Worm (Caenorhabditis elegans): ENCODE data around the gene let-756.

Gene let-756

ce11 chrIII:6415306-6415973, 8.5 kb downstream of the let-756 start, which contains the start of gene nas-4 (continued):
- TF ChIP-seq nhr-28 (tag; optimal IDR thresholded peaks at IDR 0.05), result no peak
- peak; percentile 7 for TF ChIP-seq dsc-1 (tag; optimal IDR thresholded peaks at IDR 0.05)
- peak; percentile 41 for TF ChIP-seq ztf-4 (tag; optimal IDR thresholded peaks at IDR 0.05)
- peak; percentile 5 for TF ChIP-seq nhr-20 (tag; optimal IDR thresholded peaks at IDR 0.05)
- no peak for TF ChIP-seq ceh-8 (GFP tag; optimal IDR thresholded peaks at IDR 0.05)
- TF ChIP-seq unc-98 (GFP tag; IDR thresholded peaks at IDR 0.05), result no peak
- TF ChIP-seq alr-1 (tag; optimal IDR thresholded peaks at IDR 0.05; ENCODE audit: borderline replicate concordance), result no peak
- no peak for TF ChIP-seq tlp-1 (tag; optimal IDR thresholded peaks at IDR 0.05)
- no peak for TF ChIP-seq ets-5 (GFP tag; IDR thresholded peaks at IDR 0.05)
- TF ChIP-seq lin-15B (tag; optimal IDR thresholded peaks at IDR 0.05), result no peak
- no peak for TF ChIP-seq isw-1 (GFP tag; IDR thresholded peaks at IDR 0.05)
- no peak for TF ChIP-seq egl-13 (tag; optimal IDR thresholded peaks at IDR 0.05)
- no peak for TF ChIP-seq nhr-12 (tag; optimal IDR thresholded peaks at IDR 0.05)
- no peak for TF ChIP-seq zag-1 (tag; optimal IDR thresholded peaks at IDR 0.05)
- TF ChIP-seq unc-62 (GFP tag; optimal IDR thresholded peaks at IDR 0.05), result no peak
- TF ChIP-seq nhr-19 (GFP tag; conservative IDR thresholded peaks at IDR 0.05), result no peak
- no peak for TF ChIP-seq F16B12.6 (tag; optimal IDR thresholded peaks at IDR 0.05)
- TF ChIP-seq lin-39 (tag; optimal IDR thresholded peaks at IDR 0.05), result no peak
- peak; percentile 45 for TF ChIP-seq nhr-71 (tag; optimal IDR thresholded peaks at IDR 0.05)
- TF ChIP-seq jun-1 (tag; optimal IDR thresholded peaks at IDR 0.05), result no peak
- no peak for TF ChIP-seq nhr-84 (tag; optimal IDR thresholded peaks at IDR 0.05)
- TF ChIP-seq nhr-47 (tag; optimal IDR thresholded peaks at IDR 0.05), result peak; percentile 42
- no peak for TF ChIP-seq C34B4.2 (tag; optimal IDR thresholded peaks at IDR 0.05)
- no peak for TF ChIP-seq dpl-1 (GFP tag; optimal IDR thresholded peaks at IDR 0.05)

DNA sequence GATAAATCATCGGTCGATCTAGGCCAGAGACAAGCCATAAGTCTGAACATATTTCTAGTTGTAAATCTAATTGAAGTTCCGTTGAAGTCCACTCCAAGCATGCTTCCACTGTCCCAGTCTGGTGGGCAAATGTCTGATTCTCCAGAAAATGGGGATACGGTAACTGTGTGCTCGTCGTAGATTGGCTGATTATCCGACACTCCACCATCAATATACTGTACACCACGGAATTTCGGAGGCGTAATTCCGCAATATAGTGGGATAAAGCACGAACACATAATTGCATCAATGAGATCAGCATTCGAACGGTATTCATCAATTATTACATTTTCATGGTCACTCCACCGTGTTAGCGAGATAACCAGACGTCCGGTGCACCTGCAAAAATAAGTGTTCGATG, 11.3 kb downstream of the let-756 start:
- TF ChIP-seq nhr-28 (tag; optimal IDR thresholded peaks at IDR 0.05) (no peak), egl-13 (tag; optimal IDR thresholded peaks at IDR 0.05) (no peak), nhr-85 (tag) (peak; percentile 75), mef-2 (tag; optimal IDR thresholded peaks at IDR 0.05) (no peak), ceh-63 (GFP tag; optimal IDR thresholded peaks at IDR 0.05) (no peak)

DNA sequence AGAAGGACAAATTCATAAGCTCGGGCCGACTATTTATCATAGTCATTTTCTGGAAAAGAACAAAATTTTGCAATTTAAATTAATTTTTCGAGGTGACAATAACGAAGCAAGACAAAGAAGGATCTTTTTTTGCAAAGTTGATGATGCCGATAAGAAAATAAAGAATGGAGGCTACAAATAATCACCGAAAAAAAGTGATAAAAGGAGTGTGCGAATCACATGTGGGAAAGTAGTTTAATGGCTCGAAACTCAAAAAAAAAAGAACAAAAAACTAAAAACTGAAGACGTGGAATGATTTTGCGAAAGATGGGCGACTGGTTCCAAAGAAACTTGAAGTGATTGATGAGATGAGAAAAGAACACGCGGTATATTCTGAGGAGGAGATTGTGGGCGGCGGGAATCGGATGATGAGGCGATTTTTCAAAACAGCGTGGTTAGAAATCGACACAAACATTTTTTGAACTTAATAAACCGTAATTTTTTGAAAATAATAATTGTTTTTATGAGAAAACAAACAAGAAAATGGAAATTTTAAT, 12.5 kb downstream of the let-756 start, which contains the start of gene atgl-1:
Gene atgl-1 (minus strand): TSS at position 51 of the 536 bp plus-strand sequence.
- TF ChIP-seq efl-1 (optimal IDR thresholded peaks at IDR 0.05), result no peak
- TF ChIP-seq efl-1 (GFP tag; optimal IDR thresholded peaks at IDR 0.05 in 1 of 2), result peak in 1 of 2 experiments; percentile 51
- TF ChIP-seq pqm-1 (tag; optimal IDR thresholded peaks at IDR 0.05), result no peak
- TF ChIP-seq mef-2 (tag; optimal IDR thresholded peaks at IDR 0.05), result no peak
- TF ChIP-seq nhr-84 (tag; optimal IDR thresholded peaks at IDR 0.05), result no peak
- no peak for TF ChIP-seq alr-1 (tag; optimal IDR thresholded peaks at IDR 0.05; ENCODE audit: borderline replicate concordance)
- no peak for TF ChIP-seq aha-1 (tag; optimal IDR thresholded peaks at IDR 0.05)
- peak; percentile 62 for TF ChIP-seq lin-14 (GFP tag; optimal IDR thresholded peaks at IDR 0.05)
- TF ChIP-seq ceh-8 (GFP tag; optimal IDR thresholded peaks at IDR 0.05), result no peak
- TF ChIP-seq mep-1 (tag; optimal IDR thresholded peaks at IDR 0.05), result no peak
- TF ChIP-seq C16A3.4 (tag; optimal IDR thresholded peaks at IDR 0.05), result no peak
- peak in 1 of 6 experiments; percentile 18 for TF ChIP-seq elt-3 (tag; optimal IDR thresholded peaks at IDR 0.05)
- no peak for TF ChIP-seq Y116A8C.19 (tag; optimal IDR thresholded peaks at IDR 0.05; ENCODE audit: borderline replicate concordance)
- no peak for TF ChIP-seq aly-2 (tag; optimal IDR thresholded peaks at IDR 0.05)
- TF ChIP-seq blmp-1 (tag; optimal IDR thresholded peaks at IDR 0.05), result peak; percentile 46
- no peak for TF ChIP-seq grh-1 (GFP tag; IDR thresholded peaks at IDR 0.05)
- TF ChIP-seq nhr-71 (tag; optimal IDR thresholded peaks at IDR 0.05), result peak; percentile 37
- no peak for TF ChIP-seq jun-1 (tag; optimal IDR thresholded peaks at IDR 0.05)
- TF ChIP-seq ceh-63 (GFP tag; optimal IDR thresholded peaks at IDR 0.05), result no peak
- TF ChIP-seq nhr-20 (tag; optimal IDR thresholded peaks at IDR 0.05), result peak; percentile 3
- TF ChIP-seq isw-1 (GFP tag; IDR thresholded peaks at IDR 0.05), result no peak
- TF ChIP-seq unc-130 (tag; optimal IDR thresholded peaks at IDR 0.05), result no peak
- TF ChIP-seq nhr-85 (tag), result peak; percentile 84

Measured in whole organism, L1 larva.